Fruit fly (Drosophila melanogaster) whole organism, embryonic: ENCODE results near the gene CG4461.
A peak's percentile ranks its signal among the peaks of the same experiment; 100 is the strongest.

Source experiments
- Adf1 ChIP-seq: fragments of 200-800 bp; sonication (Bioruptor generic); IDR thresholded peaks from 2 replicates; pipeline ENCODE4 v1.3.6; 2022; ENCODE audit warnings: missing biosample characterization, missing genetic modification characterization
- BtbVII ChIP-seq: fragments of 200-800 bp; sonication (Bioruptor generic); optimal IDR thresholded peaks from 3 replicates; lab custom pipeline; 2017; ENCODE audit warnings: missing biosample characterization, mild to moderate bottlenecking, missing genetic modification characterization
- CG11560 ChIP-seq: fragments of 200-800 bp; sonication (Bioruptor generic); IDR thresholded peaks from 3 replicates; pipeline ENCODE4 v1.3.6; 2022; ENCODE audit warnings: missing biosample characterization, missing genetic modification characterization
- CG11695 ChIP-seq: fragments of 200-800 bp; sonication (Bioruptor generic); IDR thresholded peaks from 3 replicates; pipeline ENCODE4 v1.3.6; 2022; ENCODE audit warnings: missing biosample characterization, missing genetic modification characterization
- CG1233 ChIP-seq: fragments of 200-800 bp; sonication (Bioruptor generic); optimal IDR thresholded peaks from 4 replicates; lab custom pipeline; 2018; ENCODE audit warnings: missing biosample characterization, mild to moderate bottlenecking, missing genetic modification characterization
- CG12659 ChIP-seq: fragments of 200-800 bp; sonication (Bioruptor generic); optimal IDR thresholded peaks from 3 replicates; lab custom pipeline; 2017; ENCODE audit warnings: mild to moderate bottlenecking, missing biosample characterization, missing genetic modification reagents, missing genetic modification characterization
- CG13775 ChIP-seq: fragments of 200-800 bp; sonication (Bioruptor generic); optimal IDR thresholded peaks from 3 replicates; lab custom pipeline; 2017; ENCODE audit warnings: missing biosample characterization, mild to moderate bottlenecking, missing genetic modification characterization
- CG13894 ChIP-seq: fragments of 200-800 bp; sonication (Bioruptor generic); optimal IDR thresholded peaks from 3 replicates; lab custom pipeline; 2018; ENCODE audit warnings: missing biosample characterization, mild to moderate bottlenecking, missing genetic modification characterization, moderate library complexity
- CG14860 ChIP-seq: fragments of 200-800 bp; sonication (Bioruptor generic); IDR thresholded peaks from 3 replicates; pipeline ENCODE4 v1.3.6; 2022; ENCODE audit warnings: missing biosample characterization, missing genetic modification characterization; ENCODE audit not compliant: partially characterized antibody
- CG1603 ChIP-seq: fragments of 200-800 bp; sonication (Bioruptor generic); optimal IDR thresholded peaks from 2 replicates; lab custom pipeline; 2019; ENCODE audit warnings: missing biosample characterization, mild to moderate bottlenecking, missing genetic modification characterization, moderate library complexity
- CG30403 ChIP-seq: fragments of 200-800 bp; sonication (Bioruptor generic); optimal IDR thresholded peaks from 3 replicates; lab custom pipeline; 2016; ENCODE audit warnings: missing biosample characterization, missing genetic modification characterization
- CG32767 ChIP-seq: fragments of 200-800 bp; sonication (Bioruptor generic); IDR thresholded peaks from 2 replicates; pipeline ENCODE4 v1.3.6; 2022; ENCODE audit warnings: missing biosample characterization, missing genetic modification characterization
- CG3281 ChIP-seq: fragments of 200-800 bp; sonication (Bioruptor generic); optimal IDR thresholded peaks from 3 replicates; lab custom pipeline; 2017; ENCODE audit warnings: missing biosample characterization, mild to moderate bottlenecking, missing genetic modification characterization
- CG4360 ChIP-seq: fragments of 200-800 bp; sonication (Bioruptor generic); IDR thresholded peaks from 2 replicates; pipeline ENCODE4 v1.3.6; 2022; ENCODE audit warnings: missing biosample characterization, missing genetic modification characterization
- CG8388 ChIP-seq: fragments of 200-800 bp; sonication (Bioruptor generic); optimal IDR thresholded peaks from 2 replicates; lab custom pipeline; 2019; ENCODE audit warnings: missing biosample characterization, mild to moderate bottlenecking, missing genetic modification characterization, moderate library complexity
- CG9797 ChIP-seq: fragments of 200-800 bp; sonication (Bioruptor generic); optimal IDR thresholded peaks from 3 replicates; lab custom pipeline; 2018; ENCODE audit warnings: missing biosample characterization, mild to moderate bottlenecking, missing genetic modification characterization
- CoRest ChIP-seq: fragments of 200-800 bp; sonication (Bioruptor generic); optimal IDR thresholded peaks from 3 replicates; lab custom pipeline; 2018; ENCODE audit warnings: missing biosample characterization, mild to moderate bottlenecking, missing genetic modification characterization, moderate library complexity
- Dp ChIP-seq: fragments of 200-800 bp; sonication (Bioruptor generic); optimal IDR thresholded peaks from 2 replicates; lab custom pipeline; 2018; ENCODE audit warnings: missing biosample characterization, mild to moderate bottlenecking, missing genetic modification characterization, moderate library complexity
- E2f2 ChIP-seq: fragments of 200-800 bp; sonication (Bioruptor generic); IDR thresholded peaks from 2 replicates; pipeline ENCODE4 v1.3.6; 2022; ENCODE audit warnings: missing biosample characterization, missing genetic modification characterization
- Ets97D ChIP-seq: fragments of 200-800 bp; sonication (Bioruptor generic); optimal IDR thresholded peaks from 3 replicates; lab custom pipeline; 2016; ENCODE audit warnings: missing biosample characterization, missing genetic modification characterization
- Max ChIP-seq: fragments of 200-800 bp; sonication (Bioruptor generic); optimal IDR thresholded peaks from 2 replicates; lab custom pipeline; 2016; ENCODE audit warnings: missing biosample characterization, mild to moderate bottlenecking, missing genetic modification characterization
- NC2β ChIP-seq: fragments of 200-800 bp; sonication (Bioruptor generic); optimal IDR thresholded peaks from 2 replicates; lab custom pipeline; 2016; ENCODE audit warnings: missing biosample characterization, missing genetic modification characterization
- Optix ChIP-seq: fragments of 200-800 bp; sonication (Bioruptor generic); IDR thresholded peaks from 3 replicates; pipeline ENCODE4 v1.3.6; 2022; ENCODE audit warnings: missing biosample characterization, missing genetic modification characterization
- Rfx ChIP-seq: fragments of 200-800 bp; sonication (Bioruptor generic); IDR thresholded peaks from 2 replicates; pipeline ENCODE4 v1.3.6; 2022; ENCODE audit warnings: missing biosample characterization, missing genetic modification characterization
- Sin3A ChIP-seq: fragments of >200 bp; optimal IDR thresholded peaks from 2 replicates; lab custom pipeline; 2018
- Stat92E ChIP-seq, 3 experiments: fragments of >200 bp in 2 of 3; fragments of 200-800 bp in 1 of 3; sonication (Bioruptor generic) in 1 of 3; optimal IDR thresholded peaks; 2 replicates each; lab custom pipeline; 2017 to 2019; ENCODE audit warnings: missing biosample characterization in 3 of 3, missing genetic modification characterization in 3 of 3, mild to moderate bottlenecking in 1 of 3, moderate library complexity in 1 of 3
- Xbp1 ChIP-seq: fragments of 200-800 bp; sonication (Bioruptor generic); optimal IDR thresholded peaks from 3 replicates; lab custom pipeline; 2016; ENCODE audit warnings: missing biosample characterization, mild to moderate bottlenecking, missing genetic modification characterization
- Xrp1 ChIP-seq: fragments of 200-800 bp; sonication (Bioruptor generic); IDR thresholded peaks from 2 replicates; pipeline ENCODE4 v1.3.6; 2022; ENCODE audit warnings: missing biosample characterization, missing genetic modification characterization
- ato ChIP-seq: fragments of 200-800 bp; sonication (Bioruptor generic); IDR thresholded peaks from 2 replicates; pipeline ENCODE4 v1.3.6; 2022; ENCODE audit warnings: missing biosample characterization, missing genetic modification characterization; ENCODE audit not compliant: partially characterized antibody
- bcd ChIP-seq: fragments of 200-800 bp; sonication (Bioruptor generic); optimal IDR thresholded peaks from 2 replicates; lab custom pipeline; 2017; ENCODE audit warnings: missing biosample characterization, mild to moderate bottlenecking, missing genetic modification characterization
- br ChIP-seq: fragments of >200 bp; optimal IDR thresholded peaks from 2 replicates; lab custom pipeline; 2017
- cg ChIP-seq: fragments of 200-800 bp; sonication (Bioruptor generic); optimal IDR thresholded peaks from 3 replicates; lab custom pipeline; 2019; ENCODE audit warnings: missing biosample characterization, mild to moderate bottlenecking, missing genetic modification characterization, moderate library complexity
- cwo ChIP-seq: fragments of 200-800 bp; sonication (Bioruptor generic); optimal IDR thresholded peaks from 3 replicates; lab custom pipeline; 2017; ENCODE audit warnings: missing biosample characterization, missing genetic modification characterization, mild to moderate bottlenecking, moderate library complexity, missing genetic modification reagents
- gem ChIP-seq: fragments of 200-800 bp; sonication (Bioruptor generic); optimal IDR thresholded peaks from 2 replicates; lab custom pipeline; 2019; ENCODE audit warnings: missing biosample characterization, mild to moderate bottlenecking, missing genetic modification characterization, moderate library complexity
- gfzf ChIP-seq: fragments of 200-800 bp; sonication (Bioruptor generic); optimal IDR thresholded peaks from 2 replicates; lab custom pipeline; 2016; ENCODE audit warnings: missing biosample characterization, mild to moderate bottlenecking, missing genetic modification characterization, moderate library complexity
- hb ChIP-seq: fragments of 200-800 bp; sonication (Bioruptor generic); IDR thresholded peaks from 3 replicates; pipeline ENCODE4 v1.3.6; 2022; ENCODE audit warnings: missing biosample characterization, missing genetic modification characterization; ENCODE audit not compliant: partially characterized antibody
- kni ChIP-seq: fragments of 200-800 bp; sonication (Bioruptor generic); optimal IDR thresholded peaks from 3 replicates; lab custom pipeline; 2017; ENCODE audit warnings: mild to moderate bottlenecking, missing biosample characterization, missing genetic modification reagents, missing genetic modification characterization
- phol ChIP-seq: fragments of 200-800 bp; sonication (Bioruptor generic); optimal IDR thresholded peaks from 3 replicates; lab custom pipeline; 2018; ENCODE audit warnings: missing biosample characterization, mild to moderate bottlenecking, missing genetic modification characterization, moderate library complexity
- pum ChIP-seq: fragments of 200-800 bp; sonication (Bioruptor generic); optimal IDR thresholded peaks from 2 replicates; lab custom pipeline; 2016; ENCODE audit warnings: missing biosample characterization, missing genetic modification characterization
- pzg ChIP-seq: fragments of 200-800 bp; sonication (Bioruptor generic); optimal IDR thresholded peaks from 3 replicates; lab custom pipeline; 2018; ENCODE audit warnings: missing biosample characterization, mild to moderate bottlenecking, missing genetic modification characterization, moderate library complexity
- row ChIP-seq: fragments of 200-800 bp; sonication (Bioruptor generic); IDR thresholded peaks from 3 replicates; pipeline ENCODE4 v1.3.6; 2022; ENCODE audit warnings: missing biosample characterization, missing genetic modification characterization
- run ChIP-seq: fragments of 200-800 bp; sonication (Bioruptor generic); optimal IDR thresholded peaks from 3 replicates; lab custom pipeline; 2018; ENCODE audit warnings: missing biosample characterization, mild to moderate bottlenecking, missing genetic modification characterization
- sd ChIP-seq: fragments of 200-800 bp; sonication (Bioruptor generic); optimal IDR thresholded peaks from 3 replicates; lab custom pipeline; 2018; ENCODE audit warnings: missing biosample characterization, mild to moderate bottlenecking, missing genetic modification characterization, moderate library complexity
- sqz ChIP-seq: fragments of 200-800 bp; sonication (Bioruptor generic); optimal IDR thresholded peaks from 3 replicates; lab custom pipeline; 2018; ENCODE audit warnings: missing biosample characterization, mild to moderate bottlenecking, missing genetic modification characterization
- sr ChIP-seq: fragments of 200-800 bp; sonication (Bioruptor generic); IDR thresholded peaks from 3 replicates; pipeline ENCODE4 v1.3.6; 2022; ENCODE audit warnings: missing biosample characterization, missing genetic modification characterization
- yki ChIP-seq: fragments of >200 bp; optimal IDR thresholded peaks from 3 replicates; lab custom pipeline; 2018

The CG4461 gene

DNA sequence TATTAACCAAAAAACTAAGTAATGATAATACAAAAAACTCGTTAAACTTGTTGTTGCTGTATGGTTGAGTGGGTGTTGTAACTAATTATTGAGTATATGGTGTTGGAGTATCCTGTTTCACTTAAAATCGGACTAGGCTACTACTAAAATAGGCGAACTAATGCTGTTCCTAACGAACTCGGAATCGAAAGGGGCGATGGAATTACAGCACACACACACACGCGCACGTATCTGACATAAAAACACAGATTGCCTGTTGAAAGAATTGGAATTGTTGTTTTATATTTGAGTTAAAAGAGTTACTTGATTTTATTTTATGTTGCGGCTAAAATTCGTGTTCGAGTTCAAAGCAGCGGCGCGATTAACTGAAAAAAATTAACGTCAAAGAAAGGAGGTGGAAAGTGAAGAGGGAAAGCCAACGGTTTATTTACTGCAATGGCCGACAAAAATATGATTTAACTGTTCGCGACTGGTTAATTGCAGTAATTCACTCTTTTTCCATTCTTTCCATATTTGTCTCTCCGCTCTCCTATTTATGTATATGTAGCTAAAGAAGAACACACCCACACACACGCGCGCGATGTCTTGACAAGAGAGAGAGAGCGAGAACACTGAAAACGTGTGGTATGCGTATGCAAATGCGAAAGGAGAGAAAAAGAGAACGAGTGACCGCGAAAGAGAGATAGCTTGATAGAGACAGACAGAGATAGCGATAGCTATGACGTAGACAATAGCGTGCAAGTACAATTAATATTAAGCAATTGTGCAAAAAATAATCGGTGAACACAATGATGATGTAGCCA is 26.3 kb downstream of the CG4461 start (continued):
- TF ChIP-seq kni (GFP tag; lab: Kevin White, UChicago) (peak; percentile 39), sqz (peak; percentile 22), sd (tag; lab: Kevin White, UChicago) (peak; percentile 94), yki (lab: Kevin White, UChicago) (peak; percentile 55), Max (no peak), BtbVII (GFP tag; lab: Kevin White, UChicago) (peak; percentile 85), CG32767 (GFP tag; lab: Robert Waterston, UW) (peak; percentile 22; the same call in 1 of the 2 replicates), CG8388 (no peak), cg (peak; percentile 90), CG11695 (GFP tag; lab: Robert Waterston, UW) (0 out of 3 replicates have a peak, but pooled peaks have one; percentile 6), sr (GFP tag; lab: Robert Waterston, UW) (peak; percentile 57; the same call in 1 of the 3 replicates)

DNA sequence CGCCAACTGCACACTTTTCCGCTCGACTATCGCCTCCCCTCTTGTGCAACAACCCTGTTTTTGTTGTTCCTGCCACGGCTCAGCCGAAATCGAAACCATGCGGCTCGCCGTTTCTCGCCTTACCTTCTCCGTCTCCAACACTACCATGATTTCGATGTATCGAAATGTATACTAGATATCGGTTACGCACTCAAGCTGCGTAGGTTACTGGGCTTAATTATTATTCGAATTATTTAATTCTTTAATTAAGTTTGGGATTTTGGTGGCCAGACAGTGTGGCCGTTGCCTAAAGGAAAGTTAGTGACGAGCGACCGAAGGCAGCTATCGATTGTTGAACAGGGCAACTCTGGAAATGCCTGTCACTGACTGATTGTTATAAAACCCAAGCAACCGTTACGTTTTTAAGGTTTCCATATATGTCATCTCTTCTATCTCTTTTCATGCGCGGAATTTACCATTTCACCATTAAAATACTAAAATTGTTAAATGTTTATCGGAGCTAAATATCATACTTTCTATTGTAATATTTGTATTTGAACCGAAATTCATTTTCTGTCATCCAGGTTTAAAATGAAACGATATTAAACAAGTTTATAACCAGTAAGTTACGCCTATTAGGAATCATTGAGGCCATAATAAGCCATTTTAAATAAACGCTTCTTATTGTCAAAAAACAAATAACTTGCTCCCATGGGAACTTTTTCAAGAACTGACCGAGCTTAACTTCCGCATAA is 27.1 kb downstream of the CG4461 start, which contains the start of gene eIF4E1:
Gene eIF4E1 (minus strand): TSS at position 304 of the 734 bp plus-strand sequence.
- peak; percentile 7 for TF ChIP-seq NC2β (GFP tag; lab: Kevin White, UChicago)
- peak; percentile 46 for TF ChIP-seq Xbp1
- TF ChIP-seq Dp (GFP tag; lab: Kevin White, UChicago): peak; percentile 54
- peak; percentile 50 for TF ChIP-seq E2f2 (GFP tag; lab: Robert Waterston, UW)
- peak; percentile 5 for TF ChIP-seq gem (tag; lab: Kevin White, UChicago)
- TF ChIP-seq pzg (GFP tag; lab: Kevin White, UChicago): peak; percentile 94
- peak; percentile 8 for TF ChIP-seq bcd (GFP tag; lab: Kevin White, UChicago)
- TF ChIP-seq CoRest (tag; lab: Kevin White, UChicago): peak; percentile 61
- peak; percentile 36; the same call in 2 of the 3 replicates for TF ChIP-seq CG14860 (GFP tag; lab: Robert Waterston, UW)
- peak; percentile 50 for TF ChIP-seq row
- TF ChIP-seq CG9797 (GFP tag; lab: Kevin White, UChicago): peak; percentile 91
- TF ChIP-seq Adf1: 0 out of 2 replicates have a peak, but pooled peaks have one; percentile 28
- TF ChIP-seq CG1233 (GFP tag; lab: Kevin White, UChicago): peak; percentile 1
- TF ChIP-seq Stat92E (GFP tag; optimal IDR thresholded peaks at IDR 0.05; lab: Kevin White, UChicago): peak in 1 of 3 experiments; percentile 58
- TF ChIP-seq CG30403 (GFP tag; lab: Kevin White, UChicago): peak; percentile 7
- no peak for TF ChIP-seq cwo (GFP tag; lab: Kevin White, UChicago)
- TF ChIP-seq pum (GFP tag; lab: Kevin White, UChicago): no peak
- TF ChIP-seq CG4360 (GFP tag; lab: Robert Waterston, UW): peak; percentile 52; the same call in 1 of the 2 replicates
- TF ChIP-seq CG11560 (tag; lab: Robert Waterston, UW): no peak
- TF ChIP-seq Rfx (GFP tag; lab: Robert Waterston, UW): peak; percentile 65
- peak; percentile 62 for TF ChIP-seq phol
- TF ChIP-seq ato (GFP tag; lab: Robert Waterston, UW): peak; percentile 62
- 0 out of 3 replicates have a peak, but pooled peaks have one; percentile 62 for TF ChIP-seq hb
- peak; percentile 96 for TF ChIP-seq Ets97D (GFP tag; lab: Kevin White, UChicago)
- peak; percentile 77 for TF ChIP-seq CG12659 (GFP tag; lab: Kevin White, UChicago)
- no peak for TF ChIP-seq Xrp1
- peak; percentile 80 for TF ChIP-seq CG1603 (tag; lab: Kevin White, UChicago)
- TF ChIP-seq Optix (GFP tag; lab: Robert Waterston, UW): no peak
- peak; percentile 75 for TF ChIP-seq gfzf (GFP tag; lab: Kevin White, UChicago)
- no peak for TF ChIP-seq br (lab: Kevin White, UChicago)
- peak; percentile 8 for TF ChIP-seq CG13775
- peak; percentile 87 for TF ChIP-seq CG3281 (GFP tag; lab: Kevin White, UChicago)
- peak; percentile 89 for TF ChIP-seq Sin3A (lab: Kevin White, UChicago)
- no peak for TF ChIP-seq run (tag; lab: Kevin White, UChicago)
- peak; percentile 31 for TF ChIP-seq CG13894 (tag; lab: Kevin White, UChicago)
